Fruit fly (Drosophila melanogaster): ENCODE measurements around the gene Syt7.

Gene Syt7

DNA sequence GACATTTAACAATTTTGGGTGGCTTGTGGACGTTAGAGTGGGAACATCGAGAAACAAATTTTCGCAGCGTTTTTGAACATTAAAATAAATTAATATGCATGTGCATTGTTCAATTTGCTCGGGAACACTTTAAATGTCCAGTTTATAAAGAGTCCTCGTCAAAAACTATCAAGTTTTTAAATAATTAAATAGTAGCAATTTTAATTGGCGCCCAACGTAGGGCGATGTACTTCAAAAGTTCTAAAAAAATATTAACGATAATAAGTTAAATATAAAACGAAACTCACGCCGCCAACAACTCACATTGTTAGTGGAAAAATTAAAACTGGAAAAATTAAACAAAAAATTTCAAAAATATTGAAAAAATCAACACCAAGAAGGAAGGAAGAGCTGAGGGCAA is 13.9 kb downstream of the Syt7 start:
- no peak for TF ChIP-seq CG6808 (GFP tag; optimal IDR thresholded peaks at IDR 0.05)
- TF ChIP-seq Sox14 (GFP tag; optimal IDR thresholded peaks at IDR 0.05): no peak
- TF ChIP-seq CG8632 (GFP tag; optimal IDR thresholded peaks at IDR 0.05): no peak
- TF ChIP-seq esn (GFP tag; optimal IDR thresholded peaks at IDR 0.05): no peak
- TF ChIP-seq CG3032 (tag; optimal IDR thresholded peaks at IDR 0.05): no peak
- TF ChIP-seq CG11902 (GFP tag; optimal IDR thresholded peaks at IDR 0.05): no peak
- TF ChIP-seq Blimp-1 (GFP tag; optimal IDR thresholded peaks at IDR 0.05): no peak
- no peak for TF ChIP-seq ss (GFP tag; optimal IDR thresholded peaks at IDR 0.05)
- TF ChIP-seq CG6163 (GFP tag; IDR thresholded peaks at IDR 0.05): no peak
- no peak for TF ChIP-seq Eip93F (GFP tag; optimal IDR thresholded peaks at IDR 0.05)
- TF ChIP-seq lz (GFP tag; optimal IDR thresholded peaks at IDR 0.05): no peak
- TF ChIP-seq Gug (GFP tag; IDR thresholded peaks at IDR 0.05): no peak
- no peak for TF ChIP-seq svp (GFP tag)
- TF ChIP-seq Ets21C (GFP tag; optimal IDR thresholded peaks at IDR 0.05): no peak
- no peak for TF ChIP-seq fd85E (GFP tag; optimal IDR thresholded peaks at IDR 0.05)

- TF ChIP-seq Hr4 (GFP tag; optimal IDR thresholded peaks at IDR 0.05): no peak
- TF ChIP-seq svp (GFP tag): peak; percentile 51
Observed at dm6 chr4:276325-276724, 30.0 kb downstream of the Syt7 start, which contains the start of gene NfI. Gene NfI, minus strand, starts transcription at chr4:276369.

- no peak for TF ChIP-seq OdsH (GFP tag; optimal IDR thresholded peaks at IDR 0.05)
- TF ChIP-seq Lpt (GFP tag; optimal IDR thresholded peaks at IDR 0.05): no peak
- TF ChIP-seq Met (GFP tag; optimal IDR thresholded peaks at IDR 0.05): no peak
- no peak for TF ChIP-seq ss (GFP tag; optimal IDR thresholded peaks at IDR 0.05)
- no peak for TF ChIP-seq Eip78C (GFP tag)
- TF ChIP-seq CG9139 (GFP tag; optimal IDR thresholded peaks at IDR 0.05): no peak
- no peak for TF ChIP-seq esn (GFP tag; optimal IDR thresholded peaks at IDR 0.05)
- TF ChIP-seq CG8632 (GFP tag; optimal IDR thresholded peaks at IDR 0.05): no peak
- no peak for TF ChIP-seq CG6808 (GFP tag; optimal IDR thresholded peaks at IDR 0.05)
- TF ChIP-seq fd85E (GFP tag; optimal IDR thresholded peaks at IDR 0.05): no peak
Observed at dm6 chr4:274704-275103, 31.6 kb downstream of the Syt7 start.

DNA sequence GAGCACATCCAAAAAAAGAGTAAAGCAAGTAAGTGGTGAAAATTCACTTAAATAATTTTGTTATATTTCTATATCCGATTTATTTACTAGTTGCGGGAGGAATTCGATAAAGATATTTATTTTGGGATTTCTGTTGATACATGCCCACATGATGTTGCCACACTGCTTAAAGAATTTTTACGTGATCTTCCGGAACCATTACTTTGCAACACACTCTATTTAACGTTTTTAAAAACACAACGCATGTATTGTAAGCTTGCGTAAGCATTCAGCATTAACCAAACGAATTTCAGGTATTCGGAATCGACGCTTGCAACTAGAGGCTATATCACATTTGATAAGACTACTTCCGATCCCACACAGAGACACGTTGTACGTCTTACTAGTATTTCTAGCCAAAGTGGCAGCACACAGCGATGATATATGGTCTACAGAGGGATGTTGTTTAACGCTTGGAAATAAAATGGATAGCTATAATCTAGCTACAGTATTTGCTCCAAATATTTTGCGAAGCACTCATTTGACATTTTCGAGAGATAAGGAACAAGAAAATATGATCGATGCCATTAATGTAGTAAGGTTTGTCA is 44.7 kb downstream of the Syt7 start:
- TF ChIP-seq Met (GFP tag; optimal IDR thresholded peaks at IDR 0.05) (no peak), cyc (GFP tag; optimal IDR thresholded peaks at IDR 0.05) (no peak), salr (GFP tag; optimal IDR thresholded peaks at IDR 0.05) (no peak), CG7368 (GFP tag; optimal IDR thresholded peaks at IDR 0.05) (no peak), CG1621 (tag; optimal IDR thresholded peaks at IDR 0.05) (no peak), Ets21C (GFP tag; optimal IDR thresholded peaks at IDR 0.05) (no peak), Hr38 (GFP tag; optimal IDR thresholded peaks at IDR 0.05) (no peak), CG6854 (GFP tag; optimal IDR thresholded peaks at IDR 0.05) (no peak), topi (GFP tag; optimal IDR thresholded peaks at IDR 0.05) (no peak), Eip93F (GFP tag; optimal IDR thresholded peaks at IDR 0.05) (no peak), svp (GFP tag) (no peak), Sox14 (GFP tag; optimal IDR thresholded peaks at IDR 0.05) (no peak), CG10631 (GFP tag; optimal IDR thresholded peaks at IDR 0.05) (no peak), OdsH (GFP tag; optimal IDR thresholded peaks at IDR 0.05) (no peak), fkh (GFP tag; optimal IDR thresholded peaks at IDR 0.05) (no peak)

dm6 chr4:254697-255096 is 51.6 kb downstream of the Syt7 start, which contains the start of gene RhoGAP102A:
Gene RhoGAP102A, plus strand, starts transcription at chr4:254997.
- no peak for TF ChIP-seq acj6 (GFP tag; optimal IDR thresholded peaks at IDR 0.05)

DNA sequence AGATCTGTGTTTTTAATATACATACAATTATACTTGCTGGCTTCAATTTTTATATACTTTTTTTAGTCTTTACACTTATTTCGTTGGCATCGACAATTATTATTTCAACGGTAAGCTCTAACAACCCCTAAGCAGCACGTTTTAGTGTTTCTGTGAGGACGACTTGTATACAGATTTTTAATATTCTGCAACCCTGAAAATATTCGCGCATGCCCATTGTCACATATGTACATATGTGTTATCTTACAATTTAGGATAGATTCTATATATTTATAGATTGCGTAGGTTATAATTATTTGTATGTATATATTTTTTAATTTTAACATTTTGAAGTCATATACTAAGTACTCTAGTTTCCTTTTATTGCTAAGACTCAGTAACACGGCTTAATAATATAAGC is 53.1 kb downstream of the Syt7 start, which contains the start of gene dpr7:
Gene dpr7, minus strand, starts transcription at position 154 of the 400 bp plus-strand sequence.
- TF ChIP-seq lz (GFP tag; optimal IDR thresholded peaks at IDR 0.05): no peak
- TF ChIP-seq Smox (GFP tag; optimal IDR thresholded peaks at IDR 0.05): no peak
- no peak for TF ChIP-seq Eip78C (GFP tag)
- TF ChIP-seq CG8119 (GFP tag; IDR thresholded peaks at IDR 0.05): no peak
- TF ChIP-seq Eip75B (GFP tag; optimal IDR thresholded peaks at IDR 0.05): no peak
- TF ChIP-seq CG9139 (GFP tag; optimal IDR thresholded peaks at IDR 0.05): no peak
- no peak for TF ChIP-seq dsx (GFP tag; optimal IDR thresholded peaks at IDR 0.05; ENCODE audit: poor library complexity, severe bottlenecking)
- TF ChIP-seq spab (GFP tag; optimal IDR thresholded peaks at IDR 0.05): no peak
- no peak for TF ChIP-seq CG6808 (GFP tag; optimal IDR thresholded peaks at IDR 0.05)
- TF ChIP-seq acj6 (GFP tag; optimal IDR thresholded peaks at IDR 0.05): no peak
- TF ChIP-seq achi (GFP tag; optimal IDR thresholded peaks at IDR 0.05): no peak
- no peak for TF ChIP-seq Hr4 (GFP tag; optimal IDR thresholded peaks at IDR 0.05)
- no peak for TF ChIP-seq CG6163 (GFP tag; IDR thresholded peaks at IDR 0.05)
- TF ChIP-seq pdm3 (GFP tag; optimal IDR thresholded peaks at IDR 0.05): no peak
- TF ChIP-seq cyc (GFP tag; optimal IDR thresholded peaks at IDR 0.05): no peak
- no peak for TF ChIP-seq svp (GFP tag)
- no peak for TF ChIP-seq Hr39 (GFP tag; optimal IDR thresholded peaks at IDR 0.05)
- no peak for TF ChIP-seq Sox15 (GFP tag; optimal IDR thresholded peaks at IDR 0.05)

All from whole organism, prepupa.